Worm (Caenorhabditis elegans) whole organism, L4/young adult: ENCODE results near the gene F11G11.14.
A peak's percentile ranks its signal among the peaks of the same experiment; 100 is the strongest.
"Not testable (repeated sequence)": the region's sequence is repeated elsewhere in the genome, so short reads cannot be mapped to it uniquely, and the experiment has no call there.

Source experiments
- W03F9.2 ChIP-seq: fragments of 150-350 bp; optimal IDR thresholded peaks from 2 replicates; lab custom pipeline; 2014; ENCODE audit warnings: missing biosample characterization, missing genetic modification characterization
- dao-5 ChIP-seq: sonication (generic microtip); optimal IDR thresholded peaks from 2 replicates; lab custom pipeline; 2016; ENCODE audit warnings: missing genotype, missing genetic modification characterization, moderate library complexity, missing compliant biosample characterization
- him-1 ChIP-seq: sonication (generic microtip); optimal IDR thresholded peaks from 2 replicates; lab custom pipeline; 2016; ENCODE audit warnings: missing genotype, missing genetic modification reagents, missing genetic modification characterization, missing compliant biosample characterization

F11G11.14 gene

DNA sequence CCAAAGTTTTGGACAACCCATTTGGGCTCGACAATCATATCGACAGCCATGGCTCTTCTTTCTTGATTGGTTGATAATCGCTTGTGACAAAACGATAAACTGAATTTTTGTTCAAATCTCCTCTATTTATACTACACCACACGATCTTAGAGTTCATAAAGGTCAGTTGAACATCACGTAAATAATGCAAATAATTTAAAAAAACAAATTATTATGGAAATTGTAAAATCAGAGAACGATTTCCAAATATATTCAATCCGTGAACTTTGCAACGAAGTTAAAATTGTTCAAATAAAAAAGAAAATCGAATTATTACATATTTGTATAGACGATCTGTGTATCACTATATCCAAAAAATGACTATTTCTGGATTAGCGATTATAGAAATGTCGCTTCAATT is at the start of gene F11G11.14, which contains the start of gene mpst-4:
F11G11.14 (plus strand) TSS at position 325 of the 400 bp plus-strand sequence.
mpst-4 (minus strand) TSS at position 101 of the 400 bp plus-strand sequence.
- TF ChIP-seq dao-5 (tag; lab: Kevin White, UChicago) (no peak), W03F9.2 (no peak), him-1 (no peak)

DNA sequence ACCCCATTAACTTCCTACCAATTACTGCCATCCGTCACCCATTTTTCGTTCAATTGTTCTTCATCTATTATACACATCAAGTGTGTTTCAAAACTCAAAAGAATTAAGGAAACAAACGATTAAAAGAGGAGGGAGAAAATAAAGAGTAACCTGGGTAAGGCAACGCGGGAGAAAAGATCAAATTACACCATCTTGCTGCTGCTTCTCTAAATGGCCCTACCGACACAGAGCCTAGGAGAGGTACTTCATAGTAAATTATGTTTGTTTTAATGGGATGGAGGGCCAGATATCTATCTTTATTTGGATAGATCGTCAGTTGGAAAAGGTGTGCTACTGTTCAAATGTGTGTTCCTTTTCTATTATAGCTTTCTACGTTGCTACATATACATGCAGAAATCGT is 48.1 kb upstream of the F11G11.14 start:
- no peak for TF ChIP-seq him-1
- TF ChIP-seq dao-5 (tag; lab: Kevin White, UChicago): no peak
- no peak for TF ChIP-seq W03F9.2

DNA sequence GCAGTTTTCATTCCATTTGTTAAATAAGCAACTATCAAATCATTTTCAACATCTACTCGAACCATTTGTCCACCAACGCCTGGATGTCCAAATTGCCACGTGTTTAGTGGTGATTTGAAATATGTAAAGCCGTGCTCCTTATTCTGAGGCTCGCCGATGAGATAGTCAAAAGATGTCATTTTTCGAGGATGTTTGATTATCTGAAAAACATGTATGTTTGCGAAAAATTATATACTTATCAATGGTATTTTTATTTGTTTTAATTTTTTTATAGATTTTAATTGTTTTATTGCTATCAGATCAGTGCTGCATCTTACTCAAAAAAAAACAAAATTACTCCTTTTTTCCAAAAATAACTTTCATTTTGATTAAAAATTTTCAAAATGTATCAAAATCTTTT is 44.7 kb upstream of the F11G11.14 start:
- TF ChIP-seq W03F9.2: no peak
- TF ChIP-seq dao-5 (tag; lab: Kevin White, UChicago): no peak
- TF ChIP-seq him-1: no peak

DNA sequence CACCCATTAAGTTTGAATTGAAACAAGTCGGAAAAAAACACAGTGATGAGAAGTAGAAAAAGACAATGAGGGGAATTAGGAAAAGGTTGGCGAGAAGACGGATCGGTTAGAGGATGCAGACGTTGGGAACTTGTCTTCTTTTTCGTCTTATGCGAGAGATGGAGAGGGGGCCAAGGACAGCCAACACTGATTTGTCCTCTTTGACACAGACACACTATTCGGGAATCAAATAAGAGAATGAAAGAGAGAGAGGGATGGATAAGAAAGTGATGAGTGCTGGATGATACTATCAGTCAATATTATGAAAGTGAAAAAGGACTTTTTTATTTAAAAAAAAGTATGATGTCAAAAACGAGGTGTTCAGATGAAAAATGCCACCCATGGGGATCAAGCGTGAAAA is 41.7 kb upstream of the F11G11.14 start, which contains the start of gene lact-5:
lact-5 (minus strand) TSS at position 1 of the 400 bp plus-strand sequence.
- TF ChIP-seq W03F9.2 (no peak), him-1 (no peak), dao-5 (tag; lab: Kevin White, UChicago) (no peak)

DNA sequence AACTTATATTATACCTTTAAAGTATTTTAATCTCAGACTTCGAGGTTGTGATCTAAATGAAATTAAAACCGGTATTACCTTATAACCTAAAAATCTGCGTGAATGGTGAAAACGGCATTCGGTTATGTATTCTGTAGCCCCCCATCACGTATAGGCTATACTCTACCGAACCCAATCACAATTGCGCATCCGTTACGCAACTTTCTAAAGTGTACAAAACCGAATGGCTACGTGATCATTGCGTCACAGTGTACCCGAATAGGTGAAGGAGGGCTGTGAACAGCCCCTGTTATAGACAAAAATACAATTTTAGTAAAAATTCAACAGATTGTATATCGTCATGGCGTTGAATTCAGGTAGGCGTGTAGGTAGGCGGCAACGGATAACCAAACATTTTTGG is 40.9 kb upstream of the F11G11.14 start:
- TF ChIP-seq dao-5 (tag; lab: Kevin White, UChicago) (no peak), him-1 (no peak), W03F9.2 (no peak)

DNA sequence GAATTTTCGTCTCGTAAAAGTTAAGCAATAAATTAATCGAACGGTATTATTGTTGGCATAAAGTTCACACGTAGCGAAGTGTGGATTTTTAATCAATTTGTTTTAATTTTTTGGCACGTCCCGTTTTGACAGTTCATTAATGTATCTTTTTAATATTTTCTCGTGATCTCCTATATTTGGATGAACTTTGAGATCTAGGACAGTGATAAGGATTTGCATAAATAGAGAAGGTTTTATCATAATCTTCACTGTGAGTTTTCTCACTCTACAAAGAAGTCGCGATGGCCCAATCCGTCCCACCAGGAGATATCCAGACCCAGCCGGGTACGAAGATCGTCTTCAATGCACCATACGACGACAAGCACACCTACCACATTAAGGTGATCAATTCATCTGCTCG is 38.3 kb upstream of the F11G11.14 start, which contains the start of the genes C33F10.8 and msp-40:
C33F10.8 (minus strand) TSS at position 101 of the 400 bp plus-strand sequence.
msp-40 (plus strand) TSS at position 282 of the 400 bp plus-strand sequence.
- not testable (repeated sequence) for TF ChIP-seq W03F9.2; him-1; dao-5 (tag; lab: Kevin White, UChicago)

DNA sequence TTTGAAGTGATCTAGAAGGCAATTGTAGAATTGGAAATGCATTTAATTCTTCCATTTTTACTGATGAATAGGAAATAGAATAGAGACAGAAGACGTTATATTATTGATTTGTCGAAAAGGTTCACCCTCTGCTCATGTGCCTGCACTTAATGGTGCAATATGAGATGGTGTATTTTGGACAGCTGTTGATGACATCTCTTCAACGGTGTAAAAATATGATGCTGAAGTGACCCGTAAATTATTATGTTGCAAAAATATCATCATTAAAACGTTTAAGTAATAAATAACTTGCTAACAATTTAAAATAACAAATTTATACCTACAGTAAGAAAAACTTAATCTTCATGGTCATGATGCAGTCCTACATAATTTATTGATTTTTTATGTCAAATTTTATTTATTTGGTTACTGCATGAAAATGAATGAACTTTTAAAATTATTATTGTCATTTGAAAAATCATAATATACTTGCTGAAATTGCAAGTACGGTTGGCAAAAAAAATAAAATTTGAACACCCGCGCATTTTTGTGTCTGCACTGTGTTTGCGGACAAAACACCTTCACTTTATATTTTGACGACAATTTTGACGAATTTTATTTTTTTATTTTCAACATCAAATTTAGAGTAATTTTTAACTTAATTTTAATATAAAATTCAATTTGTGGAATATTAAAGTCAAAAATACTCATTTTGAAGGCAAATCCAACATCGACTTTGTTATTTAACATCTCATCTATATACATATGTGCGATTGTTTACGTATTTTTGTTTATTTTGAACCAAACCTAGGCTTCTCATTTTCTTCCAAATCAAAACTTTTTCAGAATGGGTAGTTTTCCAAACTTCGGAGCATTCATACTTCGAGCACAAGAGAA is 35.5 kb upstream of the F11G11.14 start, which contains the start of the genes fbxb-88 and tbck-1:
fbxb-88 (minus strand) TSS at position 151 of the 876 bp plus-strand sequence.
tbck-1 (plus strand) TSS at position 826 of the 876 bp plus-strand sequence.
- TF ChIP-seq dao-5 (tag; lab: Kevin White, UChicago): no peak
- TF ChIP-seq W03F9.2: peak; percentile 35

DNA sequence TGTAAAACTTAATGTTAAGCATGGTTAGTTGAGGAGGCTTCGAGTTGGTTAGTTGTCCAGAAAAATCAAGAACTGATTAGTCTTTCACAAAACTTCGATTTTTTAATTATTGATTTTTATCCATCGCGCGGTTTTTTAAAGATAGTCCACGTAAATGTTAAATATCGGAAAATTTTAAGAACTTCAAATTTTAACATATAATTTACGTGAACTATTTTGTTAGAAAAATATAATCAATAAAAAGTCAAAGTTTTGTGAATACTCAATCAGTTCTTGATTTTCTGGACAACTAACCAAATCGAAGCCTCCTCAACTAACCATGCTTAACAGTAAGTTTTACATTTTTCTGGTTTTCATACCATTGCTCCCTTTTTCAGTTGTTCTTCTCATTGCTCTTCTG is 28.7 kb upstream of the F11G11.14 start, which contains the start of the genes C33F10.11 and C33F10.1:
C33F10.11 (minus strand) TSS at position 101 of the 400 bp plus-strand sequence.
C33F10.1 (plus strand) TSS at position 263 of the 400 bp plus-strand sequence.
- TF ChIP-seq him-1: no peak
- TF ChIP-seq dao-5 (tag; lab: Kevin White, UChicago): no peak
- TF ChIP-seq W03F9.2: no peak

DNA sequence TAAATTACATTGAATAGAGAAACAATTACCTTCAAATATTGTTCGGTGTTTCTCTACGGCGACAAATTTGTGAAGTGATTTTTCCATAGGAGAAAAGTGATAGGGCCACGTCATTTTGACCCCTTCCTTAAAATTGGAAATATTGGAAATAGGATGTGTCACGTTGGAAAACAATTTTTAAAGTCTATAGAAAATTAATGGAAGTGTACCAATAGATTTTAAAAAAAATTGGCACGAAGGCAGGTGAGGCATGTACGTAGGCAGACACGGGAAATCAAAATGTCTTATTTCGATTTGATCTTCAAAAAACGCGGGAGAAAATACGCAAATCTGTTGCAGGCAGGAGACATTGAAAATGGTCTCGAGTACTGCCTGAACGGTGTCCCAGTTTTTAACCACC is 25.8 kb upstream of the F11G11.14 start, which contains the start of gene C33F10.12:
C33F10.12 (minus strand) TSS at position 101 of the 400 bp plus-strand sequence.
- TF ChIP-seq dao-5 (tag; lab: Kevin White, UChicago) (no peak), him-1 (no peak), W03F9.2 (no peak)

DNA sequence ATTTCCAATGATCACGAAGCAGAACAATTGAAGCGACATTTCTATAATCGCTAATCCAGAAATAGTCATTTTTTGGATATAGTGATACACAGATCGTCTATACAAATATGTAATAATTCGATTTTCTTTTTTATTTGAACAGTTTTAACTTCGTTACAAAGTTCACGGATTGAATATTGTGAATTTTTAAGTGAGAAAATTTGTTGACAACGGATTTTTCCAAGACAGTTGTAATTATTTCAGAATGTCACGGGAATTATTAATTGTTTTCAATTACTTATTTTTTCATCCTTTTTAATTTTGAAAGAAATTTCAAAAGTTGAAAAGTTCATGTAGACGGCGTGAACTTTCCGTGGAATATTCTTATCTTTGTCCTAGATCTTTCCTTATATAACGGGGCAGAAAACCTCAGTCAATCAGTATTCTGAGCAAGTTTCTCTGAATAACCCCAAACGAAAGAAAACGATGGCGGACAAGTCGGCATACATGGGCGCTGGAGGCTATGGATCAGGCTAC is 21.3 kb upstream of the F11G11.14 start, which contains the start of the genes T23B7.2 and nspd-4:
T23B7.2 (minus strand) TSS at position 101 of the 516 bp plus-strand sequence.
nspd-4 (plus strand) TSS at position 466 of the 516 bp plus-strand sequence.
- TF ChIP-seq W03F9.2; him-1; dao-5 (tag; lab: Kevin White, UChicago): not testable (repeated sequence)

DNA sequence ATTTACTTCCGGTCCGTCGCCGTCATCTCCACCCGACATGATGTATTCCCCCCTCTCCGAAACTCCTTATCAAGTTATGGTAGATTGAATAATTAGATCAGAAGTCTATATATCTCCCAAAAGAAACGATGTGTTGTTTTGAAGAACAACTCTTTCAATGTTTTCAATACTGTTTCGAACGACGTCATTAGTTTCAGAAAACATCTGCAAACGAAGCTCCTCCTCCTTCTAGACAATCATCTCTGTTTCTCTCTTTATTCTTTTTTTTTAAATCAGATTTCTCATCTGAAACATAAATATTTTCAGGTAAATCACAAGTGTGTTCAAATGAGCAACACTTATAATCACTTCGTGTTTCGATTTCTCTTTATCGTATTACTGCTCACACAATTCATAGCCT is 13.6 kb upstream of the F11G11.14 start, which contains the start of gene T23B7.3:
T23B7.3 (plus strand) TSS at position 301 of the 400 bp plus-strand sequence.
- TF ChIP-seq W03F9.2 (no peak), dao-5 (tag; lab: Kevin White, UChicago) (no peak), him-1 (no peak)

DNA sequence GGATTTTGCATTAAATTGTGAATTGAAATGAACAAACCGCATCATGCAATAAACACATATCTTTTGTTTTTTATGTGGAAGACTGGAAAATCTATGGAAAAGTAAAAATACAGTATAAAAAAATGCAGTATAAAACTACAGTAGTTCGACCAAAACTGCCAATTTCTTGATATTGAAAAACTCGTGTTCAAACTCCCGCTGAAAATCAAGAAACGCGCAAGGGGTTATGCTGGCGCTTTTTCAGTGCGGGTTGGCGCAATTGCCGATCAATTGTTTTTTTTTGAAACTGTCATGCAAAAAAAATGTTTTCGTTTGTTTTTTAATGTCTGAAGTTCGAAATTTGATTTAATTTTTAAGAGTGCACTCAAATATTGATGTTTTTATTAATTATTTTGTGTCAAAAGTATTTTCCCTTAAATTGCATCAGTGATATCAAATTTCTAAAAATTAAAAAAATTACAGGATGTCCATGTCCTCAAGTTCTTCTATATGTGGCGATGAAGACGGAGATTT is 11.8 kb upstream of the F11G11.14 start, which contains the start of gene dnj-9:
dnj-9 (plus strand) TSS at position 463 of the 513 bp plus-strand sequence.
- TF ChIP-seq dao-5 (tag; lab: Kevin White, UChicago): no peak
- peak; percentile 92 for TF ChIP-seq him-1
- peak; percentile 97 for TF ChIP-seq W03F9.2

DNA sequence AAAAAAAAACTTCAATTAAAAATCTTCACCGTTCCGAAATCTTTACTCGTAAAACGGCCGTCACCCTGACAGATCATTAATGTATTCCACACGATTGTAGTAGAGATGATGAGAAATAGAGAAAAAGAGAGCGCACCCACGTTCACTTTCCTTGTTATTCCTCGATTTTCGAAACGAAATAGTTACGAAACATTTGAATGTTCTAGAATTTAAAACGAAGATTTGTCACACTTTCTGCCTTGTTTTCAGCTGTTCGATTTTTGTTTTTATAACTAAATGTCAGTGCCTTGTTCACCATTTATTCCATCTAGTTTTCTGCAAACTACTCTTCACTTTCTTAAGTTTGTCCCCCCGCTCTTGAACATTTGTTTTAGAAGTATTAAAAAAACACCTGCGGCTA is 8.7 kb upstream of the F11G11.14 start:
- TF ChIP-seq him-1 (no peak), W03F9.2 (no peak), dao-5 (tag; lab: Kevin White, UChicago) (no peak)

DNA sequence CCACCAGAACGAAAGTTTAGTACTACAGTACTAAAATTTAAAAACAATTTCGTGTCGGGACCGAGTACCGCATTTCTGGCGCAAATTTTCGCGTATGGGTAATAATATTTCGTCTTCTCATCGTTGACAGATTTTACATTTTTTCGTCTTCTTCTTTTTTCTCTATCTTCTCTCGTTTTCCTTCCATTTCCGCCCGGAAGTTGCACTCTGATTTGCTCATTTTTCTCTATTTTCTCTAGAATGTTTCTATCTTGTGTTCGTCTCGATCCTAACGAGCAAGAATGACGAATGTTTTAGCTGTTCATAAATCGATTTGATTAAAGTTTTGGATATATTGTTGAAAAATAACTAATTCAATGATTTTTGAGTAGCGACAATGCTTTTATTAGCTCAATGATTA is 8.0 kb upstream of the F11G11.14 start:
- TF ChIP-seq dao-5 (tag; lab: Kevin White, UChicago): no peak
- peak; percentile 0 for TF ChIP-seq him-1
